Worm (Caenorhabditis elegans): Measurements from ENCODE around the gene mig-21.

mig-21 gene

DNA sequence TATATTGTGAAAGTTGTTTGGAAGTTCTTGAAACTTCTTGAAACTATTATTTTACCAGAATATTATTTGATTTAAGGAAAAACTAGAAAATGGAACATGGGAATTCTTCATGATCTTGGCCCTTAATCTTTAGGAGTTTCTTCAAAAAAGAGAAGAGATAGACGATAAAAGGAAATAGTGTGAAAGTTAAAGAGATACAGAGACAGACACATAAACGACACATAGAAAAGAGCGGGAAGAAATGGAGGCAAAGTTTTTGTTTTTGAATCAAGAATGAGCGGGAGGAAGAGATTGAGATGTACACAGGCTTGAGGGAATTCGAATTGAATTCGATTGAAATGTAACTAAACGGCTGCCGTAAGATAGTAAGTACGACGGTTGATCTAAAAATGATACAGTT, 19.3 kb upstream of the mig-21 start:
- TF ChIP-seq sma-3 (GFP tag; optimal IDR thresholded peaks at IDR 0.05) = no peak
- no peak for TF ChIP-seq egl-27 (tag; optimal IDR thresholded peaks at IDR 0.05)
- TF ChIP-seq lin-11 (tag; optimal IDR thresholded peaks at IDR 0.05) = no peak
- TF ChIP-seq lsy-2 (tag; optimal IDR thresholded peaks at IDR 0.05) = peak in 1 of 2 experiments; percentile 9
- peak; percentile 61 for TF ChIP-seq Y55F3AM.14 (GFP tag; optimal IDR thresholded peaks at IDR 0.05)
- no peak for TF ChIP-seq mab-5 (tag; optimal IDR thresholded peaks at IDR 0.05)
- peak; percentile 42 for TF ChIP-seq C34F6.9 (tag; optimal IDR thresholded peaks at IDR 0.05)
- peak; percentile 17 for TF ChIP-seq nhr-129 (tag; optimal IDR thresholded peaks at IDR 0.05)
- no peak for TF ChIP-seq elt-3 (tag; optimal IDR thresholded peaks at IDR 0.05)
- TF ChIP-seq unc-55 (GFP tag; optimal IDR thresholded peaks at IDR 0.05) = peak; percentile 30
- no peak for TF ChIP-seq nhr-21 (tag; optimal IDR thresholded peaks at IDR 0.05)

DNA sequence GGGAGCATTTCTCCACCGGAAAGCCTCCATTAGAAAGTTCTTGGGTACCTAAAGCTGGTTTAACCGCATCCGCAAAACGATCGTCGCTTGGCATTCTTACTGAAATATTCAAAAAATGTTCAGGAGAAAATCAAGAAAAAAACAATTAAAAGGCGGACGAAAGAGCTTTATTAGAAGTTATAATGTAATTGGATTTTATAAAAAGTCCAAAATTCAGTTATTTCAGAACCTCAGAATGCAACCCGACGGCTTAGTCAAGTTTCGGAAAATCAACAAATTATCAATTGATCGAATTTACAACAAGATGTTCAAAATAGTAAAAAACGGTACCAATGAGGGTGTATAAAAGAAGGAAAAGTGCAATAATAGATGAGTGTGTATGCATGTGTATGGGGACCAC, 17.7 kb upstream of the mig-21 start, which contains the start of gene pxl-1:
pxl-1 (minus strand) TSS at position 101 of the 400 bp plus-strand sequence.
- TF ChIP-seq lin-39 (tag; optimal IDR thresholded peaks at IDR 0.05) (no peak), lsy-2 (tag; optimal IDR thresholded peaks at IDR 0.05) (no peak), ZK546.5 (tag; optimal IDR thresholded peaks at IDR 0.05) (no peak), nhr-77 (tag; optimal IDR thresholded peaks at IDR 0.05) (no peak), nhr-25 (tag; optimal IDR thresholded peaks at IDR 0.05) (no peak), elt-1 (tag; optimal IDR thresholded peaks at IDR 0.05) (no peak), R02D3.7 (tag; optimal IDR thresholded peaks at IDR 0.05) (no peak), nhr-237 (tag; optimal IDR thresholded peaks at IDR 0.05) (no peak), alr-1 (tag; optimal IDR thresholded peaks at IDR 0.05) (no peak), lin-11 (tag; optimal IDR thresholded peaks at IDR 0.05) (no peak), sma-3 (GFP tag; optimal IDR thresholded peaks at IDR 0.05) (no peak), nhr-10 (tag; optimal IDR thresholded peaks at IDR 0.05) (no peak), nhr-11 (tag; optimal IDR thresholded peaks at IDR 0.05) (no peak), unc-55 (GFP tag; optimal IDR thresholded peaks at IDR 0.05) (no peak), C34F6.9 (tag; optimal IDR thresholded peaks at IDR 0.05) (no peak), nhr-21 (tag; optimal IDR thresholded peaks at IDR 0.05) (no peak), mab-5 (tag; optimal IDR thresholded peaks at IDR 0.05) (no peak), sma-9 (GFP tag; optimal IDR thresholded peaks at IDR 0.05) (no peak), sma-9 (tag; optimal IDR thresholded peaks at IDR 0.05) (no peak), sem-4 (tag; optimal IDR thresholded peaks at IDR 0.05) (no peak), Y55F3AM.14 (GFP tag; optimal IDR thresholded peaks at IDR 0.05) (no peak)

DNA sequence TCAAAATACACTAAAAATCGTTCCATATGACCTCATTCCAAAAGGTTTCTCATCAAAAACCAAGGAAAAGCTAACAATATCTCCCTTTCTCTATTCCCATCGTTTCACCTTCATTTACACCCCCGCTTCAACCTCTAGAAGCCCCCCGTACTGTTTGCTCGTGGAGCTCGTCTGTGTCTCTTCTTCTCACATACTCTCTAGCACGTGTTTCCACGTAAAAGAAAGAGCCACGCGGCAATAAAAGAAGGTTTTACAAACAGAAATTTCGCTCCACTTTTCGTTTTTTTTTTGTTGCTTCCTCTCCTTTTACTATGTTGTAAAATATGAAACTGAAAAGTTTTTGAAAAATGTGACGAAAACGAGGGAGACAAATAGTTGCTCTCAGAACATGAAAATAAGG, 14.7 kb upstream of the mig-21 start:
- TF ChIP-seq nhr-11 (tag; optimal IDR thresholded peaks at IDR 0.05) = no peak
- TF ChIP-seq F13H6.1 (tag; optimal IDR thresholded peaks at IDR 0.05) = peak; percentile 31

DNA sequence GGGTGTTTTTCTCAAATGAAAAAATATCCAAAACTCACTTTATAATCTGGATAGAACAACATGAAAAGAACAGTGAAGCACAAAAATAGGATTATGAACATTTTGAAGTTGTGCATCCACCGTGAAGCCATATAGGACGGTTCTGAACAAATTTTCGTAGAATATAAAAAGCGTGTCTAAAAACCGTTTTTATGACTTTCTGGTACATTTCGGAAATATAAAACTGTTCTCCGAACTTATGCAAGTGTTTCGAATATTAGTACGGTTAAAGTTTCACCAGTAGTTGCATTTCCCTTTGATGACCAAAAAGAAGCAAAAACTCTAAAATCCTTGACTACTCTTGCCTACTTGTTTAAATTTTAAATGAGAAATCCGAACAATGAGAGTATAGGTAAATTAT, 10.5 kb upstream of the mig-21 start, which contains the start of gene C28H8.8:
C28H8.8 (minus strand) TSS at position 101 of the 400 bp plus-strand sequence.
- TF ChIP-seq nhr-25 (tag; optimal IDR thresholded peaks at IDR 0.05) = no peak

DNA sequence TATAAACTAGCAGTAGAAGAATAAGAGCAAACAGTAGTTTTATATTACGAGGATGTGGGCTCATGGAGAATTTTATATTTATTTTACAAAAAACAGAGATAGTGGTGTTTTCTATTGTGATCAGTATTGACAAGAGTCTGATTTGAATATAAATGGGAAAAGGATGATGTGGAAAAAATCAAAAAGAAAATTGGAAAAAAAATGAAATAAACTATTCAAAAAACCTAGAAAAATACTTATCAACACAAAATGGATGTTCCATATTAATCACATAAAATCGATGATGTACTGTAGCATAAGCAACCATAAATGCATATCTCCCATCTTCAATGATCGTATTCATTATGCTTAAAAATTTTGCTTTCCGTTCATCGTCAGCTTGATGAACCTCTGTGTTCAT, 8.7 kb upstream of the mig-21 start, which contains the start of gene C28H8.7:
C28H8.7 (minus strand) TSS at position 101 of the 400 bp plus-strand sequence.
- TF ChIP-seq R02D3.7 (tag; optimal IDR thresholded peaks at IDR 0.05) (no peak), nhr-11 (tag; optimal IDR thresholded peaks at IDR 0.05) (no peak), lin-13 (GFP tag; optimal IDR thresholded peaks at IDR 0.05) (no peak), ceh-16 (tag; optimal IDR thresholded peaks at IDR 0.05) (no peak), mab-5 (tag; optimal IDR thresholded peaks at IDR 0.05) (no peak), lin-11 (tag; optimal IDR thresholded peaks at IDR 0.05) (no peak), alr-1 (tag; optimal IDR thresholded peaks at IDR 0.05) (no peak), mbf-1 (tag; optimal IDR thresholded peaks at IDR 0.05) (no peak), C34F6.9 (tag; optimal IDR thresholded peaks at IDR 0.05) (no peak), nhr-23 (tag; optimal IDR thresholded peaks at IDR 0.05) (no peak), dmd-4 (tag; optimal IDR thresholded peaks at IDR 0.05) (no peak), F13H6.1 (tag; optimal IDR thresholded peaks at IDR 0.05) (no peak), nhr-129 (tag; optimal IDR thresholded peaks at IDR 0.05) (no peak), ZK546.5 (tag; optimal IDR thresholded peaks at IDR 0.05) (no peak), skn-1 (tag; optimal IDR thresholded peaks at IDR 0.05) (no peak), fos-1 (tag; optimal IDR thresholded peaks at IDR 0.05) (no peak)

DNA sequence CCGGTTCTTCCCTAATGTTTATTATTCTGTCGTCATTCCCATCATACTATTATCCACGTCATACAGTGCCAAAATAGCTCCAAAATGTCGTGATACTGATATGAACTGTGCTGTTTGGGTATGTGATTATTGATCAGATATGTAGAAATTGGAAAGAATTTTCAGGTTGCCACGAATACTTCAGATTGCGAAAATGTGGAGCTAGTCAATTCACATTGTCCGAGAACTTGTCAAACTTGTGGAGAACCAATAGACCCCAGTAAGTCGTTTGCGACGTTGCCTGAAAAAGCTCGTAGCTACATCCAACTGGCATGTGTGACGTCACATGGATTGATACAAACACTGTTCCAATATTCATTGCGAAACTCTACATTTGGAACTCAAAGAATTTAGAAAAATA, 6.3 kb upstream of the mig-21 start:
- TF ChIP-seq egl-27 (tag; optimal IDR thresholded peaks at IDR 0.05) (no peak), nhr-6 (tag; optimal IDR thresholded peaks at IDR 0.05) (no peak), F13H6.1 (tag; optimal IDR thresholded peaks at IDR 0.05) (no peak), mab-5 (tag; optimal IDR thresholded peaks at IDR 0.05) (no peak), gmeb-1 (tag; optimal IDR thresholded peaks at IDR 0.05) (no peak), unc-62 (GFP tag; optimal IDR thresholded peaks at IDR 0.05) (no peak), nhr-129 (tag; optimal IDR thresholded peaks at IDR 0.05) (no peak), nhr-21 (tag; optimal IDR thresholded peaks at IDR 0.05) (no peak), ztf-4 (tag; optimal IDR thresholded peaks at IDR 0.05) (no peak), elt-3 (tag; optimal IDR thresholded peaks at IDR 0.05) (no peak), sma-9 (GFP tag; optimal IDR thresholded peaks at IDR 0.05) (no peak), sma-9 (tag; optimal IDR thresholded peaks at IDR 0.05) (no peak), ZK546.5 (tag; optimal IDR thresholded peaks at IDR 0.05) (no peak), lin-13 (GFP tag; optimal IDR thresholded peaks at IDR 0.05) (no peak), mdl-1 (tag; optimal IDR thresholded peaks at IDR 0.05) (no peak)
